Fruit fly (Drosophila melanogaster): ENCODE data around the gene RFeSP.

The RFeSP gene

dm6 chr2L:1649828-1650429, 36.0 kb upstream of the RFeSP start (continued):
- TF ChIP-seq unpg (GFP tag; optimal IDR thresholded peaks at IDR 0.05) (peak; percentile 48), Oli (tag; optimal IDR thresholded peaks at IDR 0.05) (peak; percentile 12), dmrt99B (tag; optimal IDR thresholded peaks at IDR 0.05) (no peak), CG17829 (tag; optimal IDR thresholded peaks at IDR 0.05) (peak; percentile 37), Bteb2 (GFP tag; optimal IDR thresholded peaks at IDR 0.05) (peak; percentile 34), Drgx (GFP tag; IDR thresholded peaks at IDR 0.05) (no peak), Oaz (GFP tag; IDR thresholded peaks at IDR 0.05) (0 out of 2 replicates have a peak, but pooled peaks have one; percentile 27), CG2120 (GFP tag; optimal IDR thresholded peaks at IDR 0.05) (peak; percentile 39), GATAe (GFP tag; conservative IDR thresholded peaks at IDR 0.05) (0 out of 2 replicates have a peak, but pooled peaks have one; percentile 5), prd (optimal IDR thresholded peaks at IDR 0.05) (no peak), prd (GFP tag; IDR thresholded peaks at IDR 0.05) (no peak), her (GFP tag; optimal IDR thresholded peaks at IDR 0.05) (peak; percentile 43), Optix (GFP tag; IDR thresholded peaks at IDR 0.05) (no peak), Pdp1 (GFP tag; optimal IDR thresholded peaks at IDR 0.05) (peak in 1 of 2 experiments; percentile 26), CG8388 (GFP tag; optimal IDR thresholded peaks at IDR 0.05) (peak; percentile 15), CG32767 (GFP tag; IDR thresholded peaks at IDR 0.05) (no peak), crol (GFP tag; IDR thresholded peaks at IDR 0.05) (peak; percentile 92), zfh1 (GFP tag; IDR thresholded peaks at IDR 0.05) (peak; percentile 48; the same call in 2 of the 3 replicates), nerfin-1 (tag; optimal IDR thresholded peaks at IDR 0.05) (no peak), Meics (GFP tag; optimal IDR thresholded peaks at IDR 0.05) (no peak), eyg (GFP tag; optimal IDR thresholded peaks at IDR 0.05) (peak; percentile 11), Rfx (GFP tag; IDR thresholded peaks at IDR 0.05) (peak; percentile 42; the same call in 1 of the 2 replicates), Nf-YC (tag; optimal IDR thresholded peaks at IDR 0.05) (peak; percentile 57), slou (GFP tag; optimal IDR thresholded peaks at IDR 0.05) (peak; percentile 17), CG9817 (tag; optimal IDR thresholded peaks at IDR 0.05) (peak; percentile 19), CG1603 (tag; optimal IDR thresholded peaks at IDR 0.05) (peak; percentile 60), CG18262 (tag; optimal IDR thresholded peaks at IDR 0.05) (peak; percentile 24), otp (GFP tag; IDR thresholded peaks at IDR 0.05) (no peak), rib (GFP tag; IDR thresholded peaks at IDR 0.05) (peak; percentile 52; the same call in 1 of the 2 replicates), CG9215 (GFP tag; IDR thresholded peaks at IDR 0.05) (0 out of 2 replicates have a peak, but pooled peaks have one; percentile 1), CG10366 (GFP tag; IDR thresholded peaks at IDR 0.05) (peak; percentile 31; the same call in 1 of the 2 replicates), CG17361 (GFP tag; IDR thresholded peaks at IDR 0.05) (0 out of 3 replicates have a peak, but pooled peaks have one; percentile 29), CG17328 (GFP tag; IDR thresholded peaks at IDR 0.05) (peak; percentile 28; the same call in 1 of the 2 replicates), sd (tag; optimal IDR thresholded peaks at IDR 0.05) (peak; percentile 30), CG14014 (GFP tag; IDR thresholded peaks at IDR 0.05) (peak; percentile 20; the same call in 1 of the 2 replicates), sens-2 (GFP tag; IDR thresholded peaks at IDR 0.05) (peak; percentile 4; the same call in 1 of the 2 replicates), zf30C (GFP tag; optimal IDR thresholded peaks at IDR 0.05) (peak; percentile 75), CG1792 (GFP tag; optimal IDR thresholded peaks at IDR 0.05) (peak; percentile 26), mam (GFP tag; optimal IDR thresholded peaks at IDR 0.05) (peak; percentile 44), z (GFP tag; IDR thresholded peaks at IDR 0.05) (0 out of 3 replicates have a peak, but pooled peaks have one; percentile 49), bsh (GFP tag; optimal IDR thresholded peaks at IDR 0.05) (peak in 1 of 2 experiments; percentile 34), CG4854 (GFP tag; optimal IDR thresholded peaks at IDR 0.05) (no peak), CG17359 (tag; optimal IDR thresholded peaks at IDR 0.05) (peak; percentile 25), wek (GFP tag; optimal IDR thresholded peaks at IDR 0.05) (peak; percentile 18), Ets65A (GFP tag) (peak; percentile 92), ken (GFP tag; IDR thresholded peaks at IDR 0.05) (peak; percentile 63), Taf1 (GFP tag; IDR thresholded peaks at IDR 0.05) (peak; percentile 3; the same call in 1 of the 2 replicates), CG3726 (GFP tag; IDR thresholded peaks at IDR 0.05) (0 out of 3 replicates have a peak, but pooled peaks have one; percentile 6), en (GFP tag; optimal IDR thresholded peaks at IDR 0.05) (peak; percentile 56), pb (GFP tag; optimal IDR thresholded peaks at IDR 0.05) (peak; percentile 27)

All from whole organism, embryonic.